Fruit fly (Drosophila melanogaster) whole organism: Measurements from ENCODE around the gene Egfrap.

Experiments
- CG8478 ChIP-seq: fragments of >200 bp; optimal IDR thresholded peaks from 2 replicates; lab custom pipeline; 2018; ENCODE audit warnings: inconsistent platforms
- Dll ChIP-seq: fragments of >200 bp; optimal IDR thresholded peaks from 2 replicates; lab custom pipeline; 2017
- EcR ChIP-seq, 2 experiments: fragments of >200 bp; optimal IDR thresholded peaks; 2 replicates each; lab custom pipeline; 2017; ENCODE audit warnings: missing biosample characterization in 2 of 2, missing genetic modification characterization in 2 of 2, missing genetic modification reagents in 2 of 2
- pan ChIP-seq: fragments of >200 bp; optimal IDR thresholded peaks from 2 replicates; lab custom pipeline; 2017
- psq ChIP-seq: fragments of >200 bp; optimal IDR thresholded peaks from 2 replicates; lab custom pipeline; 2017
- usp ChIP-seq: fragments of >200 bp; optimal IDR thresholded peaks from 2 replicates; lab custom pipeline; 2017; ENCODE audit warnings: missing biosample characterization, missing genetic modification characterization, mixed read lengths

Gene Egfrap

dm6 chr3L:5902189-5902765 lies 48.2 kb downstream of the Egfrap start, which contains the start of gene QC:
TSS of gene QC (minus strand) at chr3L:5902456.
- TF ChIP-seq EcR (GFP tag; optimal IDR thresholded peaks at IDR 0.05; lab: Kevin White, UChicago), result no peak
- no peak for TF ChIP-seq psq (lab: Kevin White, UChicago)
- TF ChIP-seq CG8478 (lab: Kevin White, UChicago), result no peak
- no peak for TF ChIP-seq pan
- no peak for TF ChIP-seq usp
- no peak for TF ChIP-seq Dll (lab: Kevin White, UChicago)

dm6 chr3L:5899305-5899704 lies 51.2 kb downstream of the Egfrap start, which contains the start of gene CG32409:
TSS of gene CG32409 (plus strand) at chr3L:5899528.
- no peak for TF ChIP-seq pan
- TF ChIP-seq EcR (GFP tag; optimal IDR thresholded peaks at IDR 0.05; lab: Kevin White, UChicago), result no peak
- no peak for TF ChIP-seq Dll (lab: Kevin White, UChicago)
- no peak for TF ChIP-seq usp
- TF ChIP-seq psq (lab: Kevin White, UChicago), result no peak
- TF ChIP-seq CG8478 (lab: Kevin White, UChicago), result no peak

- TF ChIP-seq CG8478 (lab: Kevin White, UChicago) (no peak), pan (no peak), Dll (lab: Kevin White, UChicago) (no peak), psq (lab: Kevin White, UChicago) (no peak), usp (no peak), EcR (GFP tag; optimal IDR thresholded peaks at IDR 0.05; lab: Kevin White, UChicago) (no peak)
Observed at dm6 chr3L:5897228-5897688, 53.2 kb downstream of the Egfrap start, which contains the start of the genes PolE2 and CG5592. TSS of gene PolE2 (minus strand) at chr3L:5897435. TSS of gene CG5592 (plus strand) at chr3L:5897638.

dm6 chr3L:5893063-5893462 lies 57.4 kb downstream of the Egfrap start:
- no peak for TF ChIP-seq CG8478 (lab: Kevin White, UChicago)
- no peak for TF ChIP-seq usp
- no peak for TF ChIP-seq psq (lab: Kevin White, UChicago)
- no peak for TF ChIP-seq Dll (lab: Kevin White, UChicago)
- TF ChIP-seq pan, result no peak
- TF ChIP-seq EcR (GFP tag; optimal IDR thresholded peaks at IDR 0.05; lab: Kevin White, UChicago), result no peak

- no peak for TF ChIP-seq Dll (lab: Kevin White, UChicago)
- TF ChIP-seq EcR (GFP tag; optimal IDR thresholded peaks at IDR 0.05; lab: Kevin White, UChicago), result no peak
- TF ChIP-seq pan, result no peak
- no peak for TF ChIP-seq CG8478 (lab: Kevin White, UChicago)
- no peak for TF ChIP-seq psq (lab: Kevin White, UChicago)
- no peak for TF ChIP-seq usp
Observed at dm6 chr3L:5891812-5892211, 58.6 kb downstream of the Egfrap start.

- no peak for TF ChIP-seq psq (lab: Kevin White, UChicago)
- TF ChIP-seq EcR (GFP tag; optimal IDR thresholded peaks at IDR 0.05; lab: Kevin White, UChicago), result no peak
- no peak for TF ChIP-seq CG8478 (lab: Kevin White, UChicago)
- TF ChIP-seq pan, result no peak
- no peak for TF ChIP-seq Dll (lab: Kevin White, UChicago)
- no peak for TF ChIP-seq usp
Observed at dm6 chr3L:5891114-5891513, 59.3 kb downstream of the Egfrap start.

- TF ChIP-seq CG8478 (lab: Kevin White, UChicago), result no peak
- TF ChIP-seq psq (lab: Kevin White, UChicago), result no peak
- no peak for TF ChIP-seq usp
- TF ChIP-seq EcR (GFP tag; optimal IDR thresholded peaks at IDR 0.05; lab: Kevin White, UChicago), result no peak
- TF ChIP-seq pan, result no peak
- no peak for TF ChIP-seq Dll (lab: Kevin White, UChicago)
Observed at dm6 chr3L:5884735-5885134, 65.7 kb downstream of the Egfrap start.
